Fruit fly (Drosophila melanogaster): ENCODE measurements around the gene para.

para gene

DNA sequence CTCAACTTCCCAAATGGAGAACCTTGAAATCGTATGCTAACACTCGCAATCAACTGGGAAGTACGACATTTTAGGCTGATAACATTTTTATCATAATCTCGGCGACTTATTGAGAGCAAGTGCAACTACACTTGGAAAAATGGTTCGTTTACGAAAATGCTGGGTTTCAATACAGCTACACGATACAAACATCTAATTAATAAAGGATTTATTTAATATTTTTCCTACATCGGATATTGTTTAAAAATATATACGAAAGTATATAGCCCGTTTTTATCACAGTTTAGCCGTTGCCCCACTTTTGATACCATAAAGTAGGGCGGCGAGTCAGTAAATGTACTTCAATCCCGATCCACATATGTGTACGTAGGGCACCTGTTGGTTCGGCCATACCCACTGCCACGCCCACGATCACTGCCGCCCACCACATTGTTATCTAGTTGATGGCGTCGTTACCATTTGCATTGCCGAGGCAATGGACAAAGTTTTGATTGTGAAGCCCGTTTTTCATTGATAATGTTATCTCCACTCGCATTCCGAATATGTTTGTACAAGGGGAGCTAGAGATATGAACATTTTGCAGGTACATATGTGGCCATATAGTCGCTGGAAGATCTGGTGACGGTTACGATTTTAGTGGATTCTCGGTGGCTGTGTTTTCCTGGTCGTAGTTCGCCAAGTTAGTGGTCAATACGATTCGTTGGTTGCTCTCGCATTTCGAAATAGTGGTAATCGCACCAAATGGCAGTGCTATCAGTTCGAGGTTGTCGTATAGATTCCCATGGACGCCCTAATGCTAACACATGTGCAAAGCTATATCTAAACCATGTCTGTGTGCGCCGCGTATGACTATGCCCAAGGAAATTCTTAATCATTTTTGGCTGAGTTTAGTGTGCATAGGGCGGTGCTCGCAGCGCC lies 118.2 kb downstream of the para start, which contains the start of gene Traf-like (continued):
- TF ChIP-seq Neu2 (GFP tag; optimal IDR thresholded peaks at IDR 0.05; ENCODE audit: borderline replicate concordance) (peak; percentile 78), CG8359 (GFP tag; optimal IDR thresholded peaks at IDR 0.05; ENCODE audit: borderline replicate concordance) (no peak), shn (GFP tag; optimal IDR thresholded peaks at IDR 0.05) (no peak), gcm (GFP tag; optimal IDR thresholded peaks at IDR 0.05) (no peak), zfh2 (GFP tag; optimal IDR thresholded peaks at IDR 0.05) (no peak), CG2889 (GFP tag; IDR thresholded peaks at IDR 0.05) (no peak), ssp (GFP tag; IDR thresholded peaks at IDR 0.05) (no peak), CG30403 (GFP tag; optimal IDR thresholded peaks at IDR 0.05) (peak; percentile 5), hb (GFP tag; IDR thresholded peaks at IDR 0.05; ENCODE audit: partially characterized antibody) (no peak), tap (tag; optimal IDR thresholded peaks at IDR 0.05) (peak; percentile 27), CG9609 (GFP tag; optimal IDR thresholded peaks at IDR 0.05) (no peak), chinmo (GFP tag; IDR thresholded peaks at IDR 0.05; ENCODE audit: partially characterized antibody) (0 out of 4 replicates have a peak, but pooled peaks have one; percentile 26), CG12942 (GFP tag; optimal IDR thresholded peaks at IDR 0.05) (no peak), nom (GFP tag; optimal IDR thresholded peaks at IDR 0.05) (no peak), Oaz (GFP tag; IDR thresholded peaks at IDR 0.05) (no peak), CG10267 (tag; optimal IDR thresholded peaks at IDR 0.05) (no peak), CG31441 (GFP tag; IDR thresholded peaks at IDR 0.05) (no peak), CG14710 (tag; optimal IDR thresholded peaks at IDR 0.05) (no peak), CG3726 (GFP tag; IDR thresholded peaks at IDR 0.05) (no peak), CG9797 (GFP tag; optimal IDR thresholded peaks at IDR 0.05) (no peak), schlank (tag; optimal IDR thresholded peaks at IDR 0.05) (no peak), seq (GFP tag; IDR thresholded peaks at IDR 0.05) (no peak), CG11085 (GFP tag; IDR thresholded peaks at IDR 0.05) (no peak), Hr3 (GFP tag; optimal IDR thresholded peaks at IDR 0.05) (peak; percentile 61), sim (GFP tag; IDR thresholded peaks at IDR 0.05) (no peak), CG2199 (GFP tag; IDR thresholded peaks at IDR 0.05) (no peak), CG10543 (GFP tag; optimal IDR thresholded peaks at IDR 0.05) (peak; percentile 79), eve (GFP tag; optimal IDR thresholded peaks at IDR 0.05) (no peak), CG15601 (tag; optimal IDR thresholded peaks at IDR 0.05) (peak; percentile 13), so (GFP tag; IDR thresholded peaks at IDR 0.05) (0 out of 3 replicates have a peak, but pooled peaks have one; percentile 36), CG2678 (tag; optimal IDR thresholded peaks at IDR 0.05) (peak; percentile 51), hkb (optimal IDR thresholded peaks at IDR 0.05) (no peak), hkb (GFP tag; IDR thresholded peaks at IDR 0.05) (0 out of 2 replicates have a peak, but pooled peaks have one; percentile 29), CG17612 (GFP tag; IDR thresholded peaks at IDR 0.05) (no peak), vvl (GFP tag; IDR thresholded peaks at IDR 0.05) (peak; percentile 24; the same call in 1 of the 2 replicates), Bteb2 (GFP tag; optimal IDR thresholded peaks at IDR 0.05) (no peak), da (GFP tag; optimal IDR thresholded peaks at IDR 0.05) (no peak), CG43689 (GFP tag; IDR thresholded peaks at IDR 0.05) (no peak), CG18764 (GFP tag; optimal IDR thresholded peaks at IDR 0.05) (no peak), BEAF-32 (GFP tag; optimal IDR thresholded peaks at IDR 0.05) (no peak), ro (GFP tag; IDR thresholded peaks at IDR 0.05) (no peak), bab2 (GFP tag; optimal IDR thresholded peaks at IDR 0.05) (no peak), chm (GFP tag; IDR thresholded peaks at IDR 0.05) (no peak), usp (GFP tag; optimal IDR thresholded peaks at IDR 0.05) (no peak), row (GFP tag; IDR thresholded peaks at IDR 0.05) (peak; percentile 48; the same call in 2 of the 3 replicates), Ssrp (tag; optimal IDR thresholded peaks at IDR 0.05) (no peak), Spps (tag; optimal IDR thresholded peaks at IDR 0.05) (no peak), Hsf (GFP tag; optimal IDR thresholded peaks at IDR 0.05) (no peak), cad (GFP tag; optimal IDR thresholded peaks at IDR 0.05) (no peak), CG6765 (GFP tag; optimal IDR thresholded peaks at IDR 0.05) (no peak)

All from whole organism, embryonic.